Worm (Caenorhabditis elegans): ENCODE measurements around the gene srv-24.

DNA sequence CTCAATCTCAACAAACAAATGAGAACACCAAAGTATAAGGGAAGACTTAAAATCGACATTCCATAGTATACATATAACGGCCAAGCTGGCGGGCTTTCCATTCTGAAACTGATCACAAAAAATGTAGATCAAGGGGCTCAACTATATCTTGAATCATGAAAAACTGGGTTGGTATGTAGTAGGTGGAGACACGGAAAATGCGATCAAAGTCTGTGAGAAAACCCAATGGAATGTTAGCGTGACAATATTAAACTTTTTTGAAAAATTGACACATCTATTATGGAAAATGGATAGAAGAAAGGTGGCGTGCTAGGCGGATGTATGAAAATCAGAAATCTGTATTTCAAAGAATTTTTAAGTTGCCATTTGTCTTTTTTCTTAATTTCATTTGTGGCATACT lies 27.4 kb downstream of the srv-24 start, which contains the start of gene srv-28:
- TF ChIP-seq pha-4 (tag; optimal IDR thresholded peaks at IDR 0.05) (no peak), sem-2 (GFP tag; optimal IDR thresholded peaks at IDR 0.05) (no peak), mab-5 (tag; optimal IDR thresholded peaks at IDR 0.05) (no peak), blmp-1 (tag; optimal IDR thresholded peaks at IDR 0.05) (no peak), zip-8 (tag; optimal IDR thresholded peaks at IDR 0.05) (no peak), ces-1 (GFP tag; optimal IDR thresholded peaks at IDR 0.05) (no peak), snpc-4 (tag; optimal IDR thresholded peaks at IDR 0.05) (no peak), nhr-237 (tag; optimal IDR thresholded peaks at IDR 0.05) (no peak), elt-3 (tag; optimal IDR thresholded peaks at IDR 0.05) (no peak), mep-1 (tag; optimal IDR thresholded peaks at IDR 0.05) (no peak), unc-62 (GFP tag; optimal IDR thresholded peaks at IDR 0.05) (no peak), ceh-43 (GFP tag; optimal IDR thresholded peaks at IDR 0.05) (no peak)

Data from whole organism, mixed stage, embryonic.